Worm (Caenorhabditis elegans) whole organism, early embryonic: Measurements from ENCODE around the gene snt-5.

Experiments
- B0310.2 ChIP-seq: sonication (generic microtip); optimal IDR thresholded peaks from 2 replicates; lab custom pipeline; 2016; ENCODE audit warnings: mild to moderate bottlenecking, missing genetic modification characterization, missing compliant biosample characterization
- F13C5.2 ChIP-seq: sonication (generic microtip); optimal IDR thresholded peaks from 2 replicates; lab custom pipeline; 2017; ENCODE audit warnings: mild to moderate bottlenecking, missing genetic modification characterization, inconsistent platforms, missing compliant biosample characterization
- aly-1 ChIP-seq: sonication (generic microtip); optimal IDR thresholded peaks from 2 replicates; lab custom pipeline; 2016; ENCODE audit warnings: missing genetic modification characterization, missing compliant biosample characterization
- ama-1 ChIP-seq: fragments of 150-350 bp; optimal IDR thresholded peaks from 2 replicates; lab custom pipeline; 2014
- ceh-13 ChIP-seq: fragments of 200-800 bp; sonication (Bioruptor generic); optimal IDR thresholded peaks from 2 replicates; lab custom pipeline; 2018; ENCODE audit warnings: mild to moderate bottlenecking, missing genetic modification characterization, missing compliant biosample characterization
- ceh-36 ChIP-seq: sonication (generic microtip); optimal IDR thresholded peaks from 2 replicates; lab custom pipeline; 2016; ENCODE audit warnings: missing genetic modification characterization, inconsistent platforms, missing compliant biosample characterization
- ets-7 ChIP-seq: sonication (generic microtip); optimal IDR thresholded peaks from 2 replicates; lab custom pipeline; 2016; ENCODE audit warnings: missing genotype, missing genetic modification characterization, missing compliant biosample characterization
- flt-1 ChIP-seq: fragments of 200-800 bp; sonication (Bioruptor generic); IDR thresholded peaks from 2 replicates; pipeline ENCODE4 v1.3.6; 2022; ENCODE audit warnings: missing genetic modification characterization, missing compliant biosample characterization
- hmbx-1 ChIP-seq: sonication (generic microtip); optimal IDR thresholded peaks from 2 replicates; lab custom pipeline; 2016; ENCODE audit warnings: mild to moderate bottlenecking, missing genetic modification characterization, missing compliant biosample characterization
- hmg-4 ChIP-seq: fragments of 200-800 bp; sonication (Bioruptor generic); optimal IDR thresholded peaks from 2 replicates; lab custom pipeline; 2018; ENCODE audit warnings: mild to moderate bottlenecking, missing genetic modification characterization, missing compliant biosample characterization
- hnd-1 ChIP-seq: sonication (generic microtip); optimal IDR thresholded peaks from 2 replicates; lab custom pipeline; 2016; ENCODE audit warnings: missing genetic modification characterization, missing compliant biosample characterization
- pes-1 ChIP-seq: fragments of 200-800 bp; sonication (Bioruptor generic); IDR thresholded peaks from 2 replicates; pipeline ENCODE4 v1.3.6; 2022; ENCODE audit warnings: missing genetic modification reagents, missing genetic modification characterization, missing compliant biosample characterization
- scrt-1 ChIP-seq: fragments of 200-800 bp; sonication (Bioruptor generic); IDR thresholded peaks from 2 replicates; pipeline ENCODE4 v1.3.6; 2022; ENCODE audit warnings: missing genetic modification characterization, missing compliant biosample characterization
- sea-1 ChIP-seq: fragments of 200-800 bp; sonication (Bioruptor generic); conservative IDR thresholded peaks from 2 replicates; pipeline ENCODE4 v1.3.6; 2022; ENCODE audit warnings: missing genetic modification characterization, missing compliant biosample characterization
- tbx-11 ChIP-seq: fragments of 200-800 bp; sonication (Bioruptor generic); IDR thresholded peaks from 2 replicates; pipeline ENCODE4 v1.3.6; 2022; ENCODE audit warnings: missing genetic modification characterization, missing compliant biosample characterization
- tbx-37 ChIP-seq: fragments of 200-800 bp; sonication (Bioruptor generic); conservative IDR thresholded peaks from 2 replicates; pipeline ENCODE4 v1.3.6; 2022; ENCODE audit warnings: missing genetic modification reagents, missing genetic modification characterization, missing compliant biosample characterization
- tra-4 ChIP-seq: sonication (generic microtip); optimal IDR thresholded peaks from 2 replicates; lab custom pipeline; 2017; ENCODE audit warnings: missing genetic modification characterization, missing compliant biosample characterization

The snt-5 gene

DNA sequence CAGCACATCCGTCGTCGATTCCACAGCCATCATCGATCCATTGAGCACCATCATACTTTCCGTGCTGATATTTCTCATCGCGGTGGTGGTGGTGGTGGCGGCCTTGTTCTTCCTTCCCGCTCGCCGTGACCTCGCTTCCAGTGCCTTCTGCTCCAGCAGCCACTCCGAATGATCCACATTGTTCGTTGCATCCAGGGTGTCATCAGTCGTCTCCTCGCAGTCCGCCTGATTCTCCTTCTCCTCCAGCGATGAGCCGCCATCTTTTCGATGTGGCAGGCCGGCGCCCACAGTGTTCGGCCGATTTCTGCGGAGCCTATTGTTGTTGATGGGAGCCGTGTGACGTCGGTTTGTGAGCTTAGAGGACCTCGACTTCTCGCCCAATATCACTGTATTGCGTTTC, 33.3 kb downstream of the snt-5 start:
- no peak for TF ChIP-seq flt-1 (GFP tag; lab: Robert Waterston, UW)
- no peak for TF ChIP-seq ets-7 (tag; lab: Kevin White, UChicago)
- TF ChIP-seq tra-4 (tag; lab: Kevin White, UChicago) = no peak
- TF ChIP-seq aly-1 (tag; lab: Kevin White, UChicago) = no peak
- TF ChIP-seq pes-1 (GFP tag; lab: Robert Waterston, UW) = no peak
- no peak for TF ChIP-seq scrt-1 (GFP tag; lab: Robert Waterston, UW)
- TF ChIP-seq hmbx-1 (tag; lab: Kevin White, UChicago) = no peak

- no peak for TF ChIP-seq pes-1 (GFP tag; lab: Robert Waterston, UW)
- no peak for TF ChIP-seq ets-7 (tag; lab: Kevin White, UChicago)
- TF ChIP-seq tbx-11 (GFP tag; lab: Robert Waterston, UW) = no peak
- TF ChIP-seq sea-1 (GFP tag; lab: Robert Waterston, UW) = no peak
- no peak for TF ChIP-seq ceh-13 (GFP tag; lab: Kevin White, UChicago)
- TF ChIP-seq hnd-1 (tag; lab: Kevin White, UChicago) = no peak
- TF ChIP-seq F13C5.2 (tag; lab: Kevin White, UChicago) = no peak
- no peak for TF ChIP-seq hmg-4
- no peak for TF ChIP-seq tbx-37 (GFP tag; lab: Robert Waterston, UW)
- no peak for TF ChIP-seq aly-1 (tag; lab: Kevin White, UChicago)
- no peak for TF ChIP-seq hmbx-1 (tag; lab: Kevin White, UChicago)
- no peak for TF ChIP-seq ama-1
- no peak for TF ChIP-seq flt-1 (GFP tag; lab: Robert Waterston, UW)
- no peak for TF ChIP-seq scrt-1 (GFP tag; lab: Robert Waterston, UW)
- TF ChIP-seq tra-4 (tag; lab: Kevin White, UChicago) = no peak
- no peak for TF ChIP-seq B0310.2 (tag; lab: Kevin White, UChicago)
- TF ChIP-seq ceh-36 (tag; lab: Kevin White, UChicago) = no peak
These were observed 36.4 kb downstream of the snt-5 start for ce11 chrV:1375007-1375406.

ce11 chrV:1370914-1371313, 40.4 kb downstream of the snt-5 start, which contains the start of gene snt-3:
TSS of gene snt-3 (minus strand) at chrV:1371014.
- no peak for TF ChIP-seq tbx-11 (GFP tag; lab: Robert Waterston, UW)

- TF ChIP-seq tbx-11 (GFP tag; lab: Robert Waterston, UW) (no peak), pes-1 (GFP tag; lab: Robert Waterston, UW) (no peak), tra-4 (tag; lab: Kevin White, UChicago) (no peak), tbx-37 (GFP tag; lab: Robert Waterston, UW) (no peak), hmg-4 (no peak)
These were observed 43.2 kb downstream of the snt-5 start for ce11 chrV:1368138-1368537.

- no peak for TF ChIP-seq sea-1 (GFP tag; lab: Robert Waterston, UW)
- TF ChIP-seq pes-1 (GFP tag; lab: Robert Waterston, UW) = no peak
- TF ChIP-seq tbx-37 (GFP tag; lab: Robert Waterston, UW) = no peak
- no peak for TF ChIP-seq scrt-1 (GFP tag; lab: Robert Waterston, UW)
- no peak for TF ChIP-seq tbx-11 (GFP tag; lab: Robert Waterston, UW)
- no peak for TF ChIP-seq F13C5.2 (tag; lab: Kevin White, UChicago)
- no peak for TF ChIP-seq ceh-13 (GFP tag; lab: Kevin White, UChicago)
- TF ChIP-seq B0310.2 (tag; lab: Kevin White, UChicago) = no peak
- no peak for TF ChIP-seq aly-1 (tag; lab: Kevin White, UChicago)
- TF ChIP-seq flt-1 (GFP tag; lab: Robert Waterston, UW) = no peak
- no peak for TF ChIP-seq ceh-36 (tag; lab: Kevin White, UChicago)
- no peak for TF ChIP-seq hmg-4
- TF ChIP-seq hnd-1 (tag; lab: Kevin White, UChicago) = no peak
These were observed 45.3 kb downstream of the snt-5 start for ce11 chrV:1366082-1366481.

DNA sequence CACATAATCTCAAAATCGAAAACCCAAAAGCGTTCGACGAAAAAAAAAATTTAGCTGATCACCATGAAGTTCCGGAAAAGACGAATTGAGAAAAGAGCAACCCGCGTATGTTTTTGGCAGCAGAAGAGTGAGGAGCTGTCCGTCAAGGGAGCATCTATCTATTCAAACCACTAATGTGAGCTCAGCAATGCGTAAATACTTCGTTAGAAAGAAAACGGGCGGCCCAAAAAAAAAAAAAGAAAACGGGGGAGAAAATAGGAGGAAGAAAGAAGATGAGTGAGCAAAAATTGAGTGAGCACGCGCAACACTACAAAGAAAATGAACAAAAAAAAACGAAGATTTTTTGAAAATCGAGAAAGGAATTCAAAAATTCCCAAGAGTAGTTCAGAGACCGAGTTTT, 47.0 kb downstream of the snt-5 start:
- no peak for TF ChIP-seq ama-1
- no peak for TF ChIP-seq hmg-4
- no peak for TF ChIP-seq ceh-13 (GFP tag; lab: Kevin White, UChicago)
- no peak for TF ChIP-seq hnd-1 (tag; lab: Kevin White, UChicago)
- TF ChIP-seq flt-1 (GFP tag; lab: Robert Waterston, UW) = no peak
- TF ChIP-seq B0310.2 (tag; lab: Kevin White, UChicago) = no peak
- no peak for TF ChIP-seq aly-1 (tag; lab: Kevin White, UChicago)
- no peak for TF ChIP-seq tbx-11 (GFP tag; lab: Robert Waterston, UW)
- TF ChIP-seq ceh-36 (tag; lab: Kevin White, UChicago) = no peak
- no peak for TF ChIP-seq F13C5.2 (tag; lab: Kevin White, UChicago)
- TF ChIP-seq sea-1 (GFP tag; lab: Robert Waterston, UW) = no peak
- TF ChIP-seq hmbx-1 (tag; lab: Kevin White, UChicago) = no peak
- TF ChIP-seq ets-7 (tag; lab: Kevin White, UChicago) = no peak
- no peak for TF ChIP-seq pes-1 (GFP tag; lab: Robert Waterston, UW)

- no peak for TF ChIP-seq ama-1
- no peak for TF ChIP-seq aly-1 (tag; lab: Kevin White, UChicago)
- no peak for TF ChIP-seq ceh-13 (GFP tag; lab: Kevin White, UChicago)
- no peak for TF ChIP-seq hmbx-1 (tag; lab: Kevin White, UChicago)
- TF ChIP-seq hnd-1 (tag; lab: Kevin White, UChicago) = no peak
- TF ChIP-seq tra-4 (tag; lab: Kevin White, UChicago) = no peak
- no peak for TF ChIP-seq B0310.2 (tag; lab: Kevin White, UChicago)
- no peak for TF ChIP-seq ceh-36 (tag; lab: Kevin White, UChicago)
- no peak for TF ChIP-seq scrt-1 (GFP tag; lab: Robert Waterston, UW)
- TF ChIP-seq F13C5.2 (tag; lab: Kevin White, UChicago) = no peak
- no peak for TF ChIP-seq flt-1 (GFP tag; lab: Robert Waterston, UW)
These were observed 49.3 kb downstream of the snt-5 start for ce11 chrV:1362027-1362426.
